Worm (Caenorhabditis elegans): ENCODE results near the gene duo-1.

DNA sequence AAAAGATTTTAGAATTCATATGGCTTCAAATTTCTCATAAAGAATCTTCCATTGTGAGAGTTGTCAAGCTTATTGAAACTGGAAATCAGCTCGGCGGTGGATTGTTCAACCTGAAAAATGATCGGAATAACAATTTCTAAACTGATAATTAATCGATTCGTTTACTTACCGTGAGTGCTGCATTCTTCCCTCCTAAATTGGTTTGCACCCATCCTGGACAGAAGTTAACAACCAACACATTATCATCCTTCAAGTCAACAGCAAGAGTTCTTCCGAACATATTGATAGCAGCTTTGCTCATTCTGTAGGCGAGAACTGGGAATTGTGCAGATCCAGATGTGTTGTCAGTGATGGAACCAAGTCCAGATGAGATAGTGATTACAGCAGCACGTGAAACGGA lies 39.3 kb upstream of the duo-1 start:
- no peak for TF ChIP-seq xbp-1 (tag; optimal IDR thresholded peaks at IDR 0.05)
- no peak for TF ChIP-seq unc-62 (GFP tag; optimal IDR thresholded peaks at IDR 0.05)
- no peak for TF ChIP-seq nhr-237 (tag; optimal IDR thresholded peaks at IDR 0.05)
- TF ChIP-seq Y116A8C.19 (tag; optimal IDR thresholded peaks at IDR 0.05; ENCODE audit: borderline replicate concordance): no peak
- TF ChIP-seq mdl-1 (tag; optimal IDR thresholded peaks at IDR 0.05): no peak
- no peak for TF ChIP-seq skn-1 (tag; optimal IDR thresholded peaks at IDR 0.05)
- no peak for TF ChIP-seq nhr-11 (tag; optimal IDR thresholded peaks at IDR 0.05)
- TF ChIP-seq nhr-20 (tag; optimal IDR thresholded peaks at IDR 0.05): no peak
- TF ChIP-seq dpl-1 (GFP tag; optimal IDR thresholded peaks at IDR 0.05): no peak

All from whole organism, L1 larva.